Fruit fly (Drosophila melanogaster) ovary, adult (tissue): ENCODE data around the gene scyl.

Experiments
- CG17801 ChIP-seq: fragments of 200-800 bp; optimal IDR thresholded peaks from 2 replicates; lab custom pipeline; 2019; ENCODE audit warnings: missing biosample characterization, mild to moderate bottlenecking, missing genetic modification characterization, moderate library complexity; ENCODE audit not compliant: partially characterized antibody

scyl gene

DNA sequence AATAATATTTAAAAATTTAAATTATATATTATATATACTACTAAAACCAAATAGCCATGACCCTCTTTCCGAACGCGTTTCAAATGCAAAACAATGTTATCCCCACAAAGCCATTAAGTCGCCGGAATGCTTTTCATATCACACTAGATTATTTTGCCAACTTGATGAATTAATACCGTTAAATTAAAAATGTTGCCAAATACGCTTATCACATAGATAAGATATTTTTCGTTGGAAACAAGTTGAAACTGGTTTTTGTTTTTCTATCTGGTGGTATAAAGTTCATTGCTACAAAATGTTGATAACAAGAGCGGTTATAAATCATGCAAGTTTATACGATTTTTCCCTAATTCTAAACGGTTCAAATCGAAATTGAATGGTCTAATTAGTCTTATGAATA lies 18.6 kb upstream of the scyl start:
- TF ChIP-seq CG17801 (GFP tag; lab: Kevin White, UChicago): no peak

DNA sequence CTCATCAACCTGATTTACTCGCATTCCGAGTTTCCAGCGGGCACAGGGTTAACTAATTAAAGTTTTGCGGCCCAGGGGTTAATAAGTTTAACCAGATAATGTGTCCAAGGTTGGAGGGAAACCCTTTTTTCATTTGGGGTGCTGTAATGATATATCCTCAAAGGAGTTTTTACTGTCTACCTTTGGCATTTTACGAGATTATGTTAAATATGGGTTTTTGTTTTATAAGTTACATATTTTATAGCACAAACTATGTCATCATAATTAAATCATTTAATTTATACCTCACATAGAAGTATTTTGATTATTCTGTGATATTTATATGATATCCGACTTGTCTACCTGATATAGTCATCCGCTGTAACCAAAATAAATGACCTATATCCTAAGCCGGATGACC lies 16.0 kb upstream of the scyl start, which contains the start of gene Ir68a:
Gene Ir68a (minus strand): TSS at position 101 of the 400 bp plus-strand sequence.
- no peak for TF ChIP-seq CG17801 (GFP tag; lab: Kevin White, UChicago)

- TF ChIP-seq CG17801 (GFP tag; lab: Kevin White, UChicago): no peak
Observed at dm6 chr3L:11237127-11237759, 14.9 kb upstream of the scyl start.

DNA sequence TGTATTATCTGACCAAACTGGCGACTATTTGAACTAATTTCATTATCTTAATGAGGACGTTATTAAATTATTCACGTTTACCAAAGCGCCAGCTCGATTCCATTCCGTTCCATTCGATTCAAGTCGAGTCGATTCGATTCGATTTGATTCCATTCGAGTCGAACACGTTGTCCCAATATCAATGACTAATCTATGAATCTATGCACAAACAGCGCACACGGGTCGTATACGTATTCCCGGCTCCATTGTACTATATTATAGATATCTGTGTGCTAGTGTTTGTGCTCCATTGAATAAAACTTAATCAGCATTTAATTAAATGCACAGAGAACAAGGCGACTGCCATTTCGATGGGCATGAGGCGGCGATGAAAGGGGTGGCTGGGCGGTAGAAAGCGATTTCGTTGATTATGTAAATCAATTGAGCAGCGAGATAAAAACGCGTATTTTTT lies 12.9 kb upstream of the scyl start:
- TF ChIP-seq CG17801 (GFP tag; lab: Kevin White, UChicago): no peak

DNA sequence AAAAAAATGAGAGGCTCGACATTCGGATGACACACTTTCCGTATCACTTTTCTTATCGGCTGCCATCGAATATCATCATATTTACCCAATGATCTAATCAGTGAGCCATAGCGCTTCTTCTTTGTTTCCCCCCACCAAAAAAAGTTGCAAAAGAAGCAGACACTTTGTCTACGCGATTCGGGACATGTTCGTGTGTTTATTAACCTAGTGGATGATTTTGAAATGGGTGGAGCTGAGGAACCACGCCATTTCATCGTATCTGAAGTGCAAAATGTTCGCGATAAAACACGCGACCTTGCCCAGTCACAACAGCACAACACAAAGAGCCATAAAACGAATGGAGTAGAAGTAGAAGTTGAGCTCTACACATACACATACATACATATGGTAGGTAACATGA lies 10.2 kb upstream of the scyl start:
- TF ChIP-seq CG17801 (GFP tag; lab: Kevin White, UChicago): peak; percentile 34

dm6 chr3L:11242410-11243291 lies 9.5 kb upstream of the scyl start:
- no peak for TF ChIP-seq CG17801 (GFP tag; lab: Kevin White, UChicago)

DNA sequence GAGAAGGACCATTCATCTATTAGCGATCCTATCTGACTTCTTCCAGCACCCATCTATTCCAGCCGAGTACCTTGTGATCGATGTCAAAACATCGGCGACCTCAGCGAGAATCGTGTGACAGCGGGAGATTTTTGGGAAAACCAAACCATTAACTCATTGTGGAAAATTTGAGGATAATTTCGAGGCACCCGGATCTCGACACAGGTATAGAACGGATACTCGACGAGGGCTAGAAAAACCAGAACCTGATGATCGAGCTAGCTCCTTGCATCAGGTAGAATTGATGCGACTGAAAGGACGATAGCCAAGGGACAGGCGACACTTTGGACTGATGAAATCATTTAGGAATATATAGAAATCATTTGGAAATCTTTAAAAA lies 8.8 kb upstream of the scyl start:
- TF ChIP-seq CG17801 (GFP tag; lab: Kevin White, UChicago): no peak

- TF ChIP-seq CG17801 (GFP tag; lab: Kevin White, UChicago): no peak
Observed at dm6 chr3L:11244024-11244576, 8.0 kb upstream of the scyl start.

- TF ChIP-seq CG17801 (GFP tag; lab: Kevin White, UChicago): peak; percentile 95
Observed at dm6 chr3L:11246046-11246887, 5.8 kb upstream of the scyl start.

- peak; percentile 68 for TF ChIP-seq CG17801 (GFP tag; lab: Kevin White, UChicago)
Observed at dm6 chr3L:11247370-11248255, 4.5 kb upstream of the scyl start.

dm6 chr3L:11248303-11248702 lies 3.8 kb upstream of the scyl start:
- peak; percentile 3 for TF ChIP-seq CG17801 (GFP tag; lab: Kevin White, UChicago)

DNA sequence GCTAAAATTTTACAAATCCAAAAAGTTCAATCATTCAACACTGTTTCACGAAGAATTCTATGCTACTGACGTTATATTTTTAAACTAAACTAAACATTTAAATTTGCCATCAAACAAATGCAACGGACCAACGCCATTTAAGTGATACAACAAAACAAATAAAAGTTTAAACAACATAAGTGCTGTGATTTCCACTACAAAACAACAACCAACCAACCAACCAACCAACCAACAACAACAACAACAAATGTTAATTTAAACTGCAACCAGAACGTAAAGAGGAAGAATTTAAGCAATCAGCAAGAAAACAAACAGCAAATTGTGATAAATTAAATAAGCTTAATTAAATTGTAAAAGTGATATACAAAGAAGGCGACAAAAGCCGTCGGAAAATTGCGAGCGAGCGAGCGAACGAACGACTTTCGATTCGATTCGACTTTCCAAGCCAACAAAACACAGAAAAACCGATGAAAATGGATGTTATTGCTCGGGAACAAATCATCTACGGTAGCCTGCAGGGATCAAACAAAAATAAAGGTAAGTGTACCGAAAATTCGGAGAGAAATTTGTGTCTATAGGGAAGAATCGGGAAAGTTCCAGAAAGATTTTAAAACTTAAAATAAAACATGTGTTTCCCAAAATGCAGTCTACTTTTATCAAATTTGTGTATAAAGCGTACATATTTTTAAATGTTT lies 464 bp downstream of the scyl start:
- TF ChIP-seq CG17801 (GFP tag; lab: Kevin White, UChicago): no peak

dm6 chr3L:11253140-11253539 lies 1.0 kb downstream of the scyl start:
- peak; percentile 34 for TF ChIP-seq CG17801 (GFP tag; lab: Kevin White, UChicago)
